Fruit fly (Drosophila melanogaster) whole organism, embryonic: ENCODE measurements around the gene RpL34b.

ENCODE experiments used
- BtbVII ChIP-seq: fragments of 200-800 bp; sonication (Bioruptor generic); optimal IDR thresholded peaks from 3 replicates; lab custom pipeline; 2017; ENCODE audit warnings: missing biosample characterization, mild to moderate bottlenecking, missing genetic modification characterization
- CG10274 ChIP-seq: fragments of 200-800 bp; sonication (Bioruptor generic); optimal IDR thresholded peaks from 3 replicates; lab custom pipeline; 2017; ENCODE audit warnings: missing biosample characterization, mild to moderate bottlenecking, missing genetic modification characterization
- CG10959 ChIP-seq: fragments of 200-800 bp; sonication (Bioruptor generic); IDR thresholded peaks from 2 replicates; pipeline ENCODE4 v1.3.6; 2022; ENCODE audit warnings: missing biosample characterization, missing genetic modification characterization
- CG11456 ChIP-seq: fragments of 200-800 bp; sonication (Bioruptor generic); IDR thresholded peaks from 3 replicates; pipeline ENCODE4 v1.3.6; 2022; ENCODE audit warnings: missing biosample characterization, missing genetic modification characterization
- CG15073 ChIP-seq: fragments of 200-800 bp; sonication (Bioruptor generic); optimal IDR thresholded peaks from 2 replicates; lab custom pipeline; 2016; ENCODE audit warnings: missing biosample characterization, missing genetic modification characterization
- CG17359 ChIP-seq: fragments of 200-800 bp; sonication (Bioruptor generic); optimal IDR thresholded peaks from 3 replicates; lab custom pipeline; 2018; ENCODE audit warnings: missing biosample characterization, mild to moderate bottlenecking, missing genetic modification characterization, moderate library complexity
- CG17568 ChIP-seq: fragments of 200-800 bp; sonication (Bioruptor generic); optimal IDR thresholded peaks from 2 replicates; lab custom pipeline; 2018; ENCODE audit warnings: missing biosample characterization, mild to moderate bottlenecking, missing genetic modification characterization, moderate library complexity
- CG17802 ChIP-seq: fragments of 200-800 bp; sonication (Bioruptor generic); optimal IDR thresholded peaks from 2 replicates; lab custom pipeline; 2018; ENCODE audit warnings: missing biosample characterization, mild to moderate bottlenecking, missing genetic modification characterization, moderate library complexity
- CG18262 ChIP-seq: fragments of 200-800 bp; optimal IDR thresholded peaks from 3 replicates; lab custom pipeline; 2019; ENCODE audit warnings: missing biosample characterization, mild to moderate bottlenecking, missing genetic modification characterization, moderate library complexity
- CG18764 ChIP-seq: fragments of 200-800 bp; sonication (Bioruptor generic); optimal IDR thresholded peaks from 3 replicates; lab custom pipeline; 2016; ENCODE audit warnings: missing biosample characterization, missing genetic modification characterization
- CG2202 ChIP-seq: fragments of 200-800 bp; sonication (Bioruptor generic); optimal IDR thresholded peaks from 2 replicates; lab custom pipeline; 2018; ENCODE audit warnings: missing biosample characterization, mild to moderate bottlenecking, missing genetic modification characterization
- CG31224 ChIP-seq: fragments of 200-800 bp; sonication (Bioruptor generic); IDR thresholded peaks from 2 replicates; pipeline ENCODE4 v1.3.6; 2022; ENCODE audit warnings: missing biosample characterization, missing genetic modification characterization
- CG34224 ChIP-seq: fragments of 200-800 bp; sonication (Bioruptor generic); IDR thresholded peaks from 3 replicates; pipeline ENCODE4 v1.3.6; 2022; ENCODE audit warnings: missing biosample characterization, missing genetic modification characterization; ENCODE audit not compliant: partially characterized antibody
- CG4282 ChIP-seq: fragments of 200-800 bp; sonication (Bioruptor generic); optimal IDR thresholded peaks from 2 replicates; lab custom pipeline; 2016; ENCODE audit warnings: missing biosample characterization, missing genetic modification characterization
- CG6175 ChIP-seq: fragments of 200-800 bp; sonication (Bioruptor generic); IDR thresholded peaks from 3 replicates; pipeline ENCODE4 v1.3.6; 2022; ENCODE audit warnings: missing biosample characterization, missing genetic modification characterization
- CG6689 ChIP-seq: fragments of 200-800 bp; sonication (Bioruptor generic); IDR thresholded peaks from 2 replicates; pipeline ENCODE4 v1.3.6; 2022; ENCODE audit warnings: missing biosample characterization, missing genetic modification characterization
- CG6813 ChIP-seq: fragments of 200-800 bp; sonication (Bioruptor generic); optimal IDR thresholded peaks from 2 replicates; lab custom pipeline; 2017; ENCODE audit warnings: missing biosample characterization, missing genetic modification characterization, mild to moderate bottlenecking, moderate library complexity, missing genetic modification reagents
- CG7372 ChIP-seq: fragments of 200-800 bp; sonication (Bioruptor generic); IDR thresholded peaks from 2 replicates; pipeline ENCODE4 v1.3.6; 2022; ENCODE audit warnings: missing biosample characterization, missing genetic modification characterization
- CG8359 ChIP-seq: fragments of 200-800 bp; sonication (Bioruptor generic); optimal IDR thresholded peaks from 2 replicates; lab custom pipeline; 2017; ENCODE audit warnings: missing biosample characterization, mild to moderate bottlenecking, missing genetic modification characterization, borderline replicate concordance
- CG8478 ChIP-seq: fragments of >200 bp; optimal IDR thresholded peaks from 2 replicates; lab custom pipeline; 2018
- CG9437 ChIP-seq: fragments of 200-800 bp; sonication (Bioruptor generic); optimal IDR thresholded peaks from 2 replicates; lab custom pipeline; 2018; ENCODE audit warnings: missing biosample characterization, mild to moderate bottlenecking, missing genetic modification characterization
- CrebB ChIP-seq: fragments of 200-800 bp; sonication (Bioruptor generic); optimal IDR thresholded peaks from 3 replicates; lab custom pipeline; 2018; ENCODE audit warnings: missing biosample characterization, mild to moderate bottlenecking, missing genetic modification characterization
- H2.0 ChIP-seq: fragments of 200-800 bp; sonication (Bioruptor generic); IDR thresholded peaks from 2 replicates; pipeline ENCODE4 v1.3.6; 2022; ENCODE audit warnings: missing biosample characterization, missing genetic modification characterization
- HHEX ChIP-seq: fragments of 200-800 bp; sonication (Bioruptor generic); optimal IDR thresholded peaks from 3 replicates; lab custom pipeline; 2017; ENCODE audit warnings: missing biosample characterization, mild to moderate bottlenecking, missing genetic modification characterization, missing genetic modification reagents
- MESR4 ChIP-seq: fragments of 200-800 bp; sonication (Bioruptor generic); optimal IDR thresholded peaks from 2 replicates; lab custom pipeline; 2018; ENCODE audit warnings: missing biosample characterization, mild to moderate bottlenecking, missing genetic modification characterization, moderate library complexity
- Mad ChIP-seq: fragments of 200-800 bp; sonication (Bioruptor generic); optimal IDR thresholded peaks from 2 replicates; lab custom pipeline; 2016; ENCODE audit warnings: missing biosample characterization, missing genetic modification characterization
- Oaz ChIP-seq: fragments of 200-800 bp; sonication (Bioruptor generic); IDR thresholded peaks from 2 replicates; pipeline ENCODE4 v1.3.6; 2022; ENCODE audit warnings: missing biosample characterization, missing genetic modification characterization
- Oli ChIP-seq: fragments of 200-800 bp; sonication (Bioruptor generic); optimal IDR thresholded peaks from 2 replicates; lab custom pipeline; 2018; ENCODE audit warnings: missing biosample characterization, mild to moderate bottlenecking, missing genetic modification characterization, moderate library complexity
- Poxn ChIP-seq: fragments of 200-800 bp; sonication (Bioruptor generic); IDR thresholded peaks from 2 replicates; pipeline ENCODE4 v1.3.6; 2022; ENCODE audit warnings: missing biosample characterization, missing genetic modification characterization
- Ravus ChIP-seq: fragments of 200-800 bp; sonication (Bioruptor generic); IDR thresholded peaks from 2 replicates; pipeline ENCODE4 v1.3.6; 2022; ENCODE audit warnings: missing biosample characterization, missing genetic modification characterization
- Tbp ChIP-seq: fragments of >200 bp; optimal IDR thresholded peaks from 2 replicates; lab custom pipeline; 2018; ENCODE audit warnings: missing biosample characterization, missing genetic modification characterization
- Trl ChIP-seq, 3 experiments: fragments of >200 bp in 2 of 3; fragments of 200-800 bp in 1 of 3; sonication (Bioruptor generic) in 1 of 3; optimal IDR thresholded peaks; 2 replicates in 1 of 3; 3 replicates in 2 of 3; lab custom pipeline; 2016 to 2017; ENCODE audit warnings: missing biosample characterization in 1 of 3, missing genetic modification characterization in 1 of 3
- Xbp1 ChIP-seq: fragments of 200-800 bp; sonication (Bioruptor generic); optimal IDR thresholded peaks from 3 replicates; lab custom pipeline; 2016; ENCODE audit warnings: missing biosample characterization, mild to moderate bottlenecking, missing genetic modification characterization
- amos ChIP-seq: fragments of 200-800 bp; sonication (Bioruptor generic); IDR thresholded peaks from 2 replicates; pipeline ENCODE4 v1.3.6; 2022; ENCODE audit warnings: missing biosample characterization, missing genetic modification characterization; ENCODE audit not compliant: partially characterized antibody
- en ChIP-seq: fragments of 200-800 bp; sonication (Bioruptor generic); optimal IDR thresholded peaks from 2 replicates; lab custom pipeline; 2016; ENCODE audit warnings: missing biosample characterization, missing genetic modification characterization
- eve ChIP-seq, 2 experiments: fragments of >200 bp; optimal IDR thresholded peaks; 2 replicates each; lab custom pipeline; 2017; ENCODE audit warnings: missing biosample characterization in 2 of 2, missing genetic modification characterization in 2 of 2
- gt ChIP-seq: fragments of 200-800 bp; sonication (Bioruptor generic); IDR thresholded peaks from 2 replicates; pipeline ENCODE4 v1.3.6; 2022; ENCODE audit warnings: missing biosample characterization, missing genetic modification characterization
- kay ChIP-seq: fragments of 200-800 bp; sonication (Bioruptor generic); optimal IDR thresholded peaks from 2 replicates; lab custom pipeline; 2016; ENCODE audit warnings: missing biosample characterization, missing genetic modification characterization
- lilli ChIP-seq: fragments of 200-800 bp; sonication (Bioruptor generic); optimal IDR thresholded peaks from 3 replicates; lab custom pipeline; 2016; ENCODE audit warnings: missing biosample characterization, missing genetic modification characterization
- lmd ChIP-seq: fragments of 200-800 bp; sonication (Bioruptor generic); IDR thresholded peaks from 2 replicates; pipeline ENCODE4 v1.3.6; 2022; ENCODE audit warnings: missing biosample characterization, missing genetic modification characterization
- maf-S ChIP-seq: fragments of 200-800 bp; sonication (Bioruptor generic); optimal IDR thresholded peaks from 2 replicates; lab custom pipeline; 2016; ENCODE audit warnings: missing biosample characterization, missing genetic modification characterization
- nerfin-1 ChIP-seq: fragments of 200-800 bp; sonication (Bioruptor generic); optimal IDR thresholded peaks from 3 replicates; lab custom pipeline; 2019; ENCODE audit warnings: missing biosample characterization, mild to moderate bottlenecking, missing genetic modification characterization, moderate library complexity
- pb ChIP-seq: fragments of 200-800 bp; sonication (Bioruptor generic); optimal IDR thresholded peaks from 3 replicates; lab custom pipeline; 2016; ENCODE audit warnings: missing biosample characterization, missing genetic modification characterization
- salm ChIP-seq: fragments of 200-800 bp; sonication (Bioruptor generic); optimal IDR thresholded peaks from 2 replicates; lab custom pipeline; 2018; ENCODE audit warnings: missing biosample characterization, mild to moderate bottlenecking, missing genetic modification characterization
- sens-2 ChIP-seq: fragments of 200-800 bp; sonication (Bioruptor generic); IDR thresholded peaks from 2 replicates; pipeline ENCODE4 v1.3.6; 2022; ENCODE audit warnings: missing biosample characterization, missing genetic modification characterization
- sisA ChIP-seq: fragments of 200-800 bp; sonication (Bioruptor generic); IDR thresholded peaks from 2 replicates; pipeline ENCODE4 v1.3.6; 2022; ENCODE audit warnings: missing biosample characterization, missing genetic modification characterization
- slbo ChIP-seq: fragments of 200-800 bp; sonication (Bioruptor generic); IDR thresholded peaks from 2 replicates; pipeline ENCODE4 v1.3.6; 2022; ENCODE audit warnings: missing biosample characterization, missing genetic modification characterization
- sqz ChIP-seq: fragments of 200-800 bp; sonication (Bioruptor generic); optimal IDR thresholded peaks from 3 replicates; lab custom pipeline; 2018; ENCODE audit warnings: missing biosample characterization, mild to moderate bottlenecking, missing genetic modification characterization
- unpg ChIP-seq: fragments of 200-800 bp; sonication (Bioruptor generic); optimal IDR thresholded peaks from 3 replicates; lab custom pipeline; 2018; ENCODE audit warnings: missing biosample characterization, mild to moderate bottlenecking, missing genetic modification characterization, moderate library complexity
- vfl ChIP-seq: fragments of 200-800 bp; sonication (Bioruptor generic); optimal IDR thresholded peaks from 2 replicates; lab custom pipeline; 2016; ENCODE audit warnings: missing biosample characterization, missing genetic modification characterization
- vnd ChIP-seq: fragments of 200-800 bp; sonication (Bioruptor generic); IDR thresholded peaks from 3 replicates; pipeline ENCODE4 v1.3.6; 2022; ENCODE audit warnings: missing biosample characterization, missing genetic modification characterization; ENCODE audit not compliant: partially characterized antibody

Gene RpL34b

dm6 chr3R:9428189-9428699 lies 27.2 kb upstream of the RpL34b start (continued):
- TF ChIP-seq vfl (GFP tag; lab: Kevin White, UChicago) = no peak
- TF ChIP-seq unpg (GFP tag; lab: Kevin White, UChicago) = peak; percentile 21
- TF ChIP-seq Ravus (GFP tag; lab: Robert Waterston, UW) = no peak
- peak; percentile 76 for TF ChIP-seq CrebB (tag; lab: Kevin White, UChicago)
- TF ChIP-seq CG18764 (GFP tag; lab: Kevin White, UChicago) = no peak
- no peak for TF ChIP-seq CG8478 (lab: Kevin White, UChicago)
- peak; percentile 70 for TF ChIP-seq CG17568 (GFP tag; lab: Kevin White, UChicago)
- no peak for TF ChIP-seq kay
- TF ChIP-seq CG7372 (GFP tag; lab: Robert Waterston, UW) = no peak
- TF ChIP-seq CG6175 = no peak
- TF ChIP-seq lmd (GFP tag; lab: Robert Waterston, UW) = no peak
- no peak for TF ChIP-seq en (GFP tag; lab: Kevin White, UChicago)
- TF ChIP-seq CG8359 (GFP tag; lab: Kevin White, UChicago) = peak; percentile 24
- peak; percentile 62 for TF ChIP-seq HHEX (GFP tag; lab: Kevin White, UChicago)
- TF ChIP-seq pb (GFP tag; lab: Kevin White, UChicago) = peak; percentile 8
- TF ChIP-seq MESR4 = no peak
- peak; percentile 12 for TF ChIP-seq CG18262
- peak; percentile 62 for TF ChIP-seq salm (tag; lab: Kevin White, UChicago)
- TF ChIP-seq sisA (GFP tag; lab: Robert Waterston, UW) = no peak
- TF ChIP-seq Mad (GFP tag; lab: Kevin White, UChicago) = peak; percentile 3
- no peak for TF ChIP-seq CG6689
- TF ChIP-seq slbo (GFP tag; lab: Robert Waterston, UW) = no peak
- no peak for TF ChIP-seq sens-2 (GFP tag; lab: Robert Waterston, UW)
- TF ChIP-seq maf-S = no peak
- TF ChIP-seq gt (GFP tag; lab: Robert Waterston, UW) = no peak
- no peak for TF ChIP-seq CG10274 (GFP tag; lab: Kevin White, UChicago)
- no peak for TF ChIP-seq Oli (tag; lab: Kevin White, UChicago)
- no peak for TF ChIP-seq CG17359
- TF ChIP-seq BtbVII (GFP tag; lab: Kevin White, UChicago) = peak; percentile 69
- peak; percentile 18 for TF ChIP-seq lilli (GFP tag; lab: Kevin White, UChicago)
- 0 out of 3 replicates have a peak, but pooled peaks have one; percentile 33 for TF ChIP-seq vnd (GFP tag; lab: Robert Waterston, UW)
- no peak for TF ChIP-seq CG17802 (tag; lab: Kevin White, UChicago)
- TF ChIP-seq CG11456 (GFP tag; lab: Robert Waterston, UW) = no peak
- no peak for TF ChIP-seq eve (GFP tag; optimal IDR thresholded peaks at IDR 0.05; lab: Kevin White, UChicago)
- TF ChIP-seq Tbp = no peak
- no peak for TF ChIP-seq CG31224 (GFP tag; lab: Robert Waterston, UW)
- no peak for TF ChIP-seq CG4282 (GFP tag; lab: Kevin White, UChicago)
- no peak for TF ChIP-seq CG10959
- peak; percentile 99 to 100 for TF ChIP-seq Trl (optimal IDR thresholded peaks at IDR 0.05; lab: Kevin White, UChicago)
- TF ChIP-seq Trl (GFP tag; optimal IDR thresholded peaks at IDR 0.05; lab: Kevin White, UChicago) = peak; percentile 62
- TF ChIP-seq amos (GFP tag; lab: Robert Waterston, UW) = no peak
- TF ChIP-seq H2.0 (GFP tag; lab: Robert Waterston, UW) = no peak
- peak; percentile 76 for TF ChIP-seq sqz (GFP tag; lab: Kevin White, UChicago)
- TF ChIP-seq CG15073 (GFP tag; lab: Kevin White, UChicago) = no peak
- TF ChIP-seq nerfin-1 = peak; percentile 49
- no peak for TF ChIP-seq Poxn (GFP tag; lab: Robert Waterston, UW)
- no peak for TF ChIP-seq Xbp1
- TF ChIP-seq CG6813 = peak; percentile 84
- no peak for TF ChIP-seq CG9437 (GFP tag; lab: Kevin White, UChicago)
- TF ChIP-seq Oaz = no peak
- no peak for TF ChIP-seq CG2202 (tag; lab: Kevin White, UChicago)
- TF ChIP-seq CG34224 (GFP tag; lab: Robert Waterston, UW) = peak; percentile 72; the same call in 2 of the 3 replicates
